Fruit fly (Drosophila melanogaster): ENCODE data around the gene CG1835.

Gene CG1835

DNA sequence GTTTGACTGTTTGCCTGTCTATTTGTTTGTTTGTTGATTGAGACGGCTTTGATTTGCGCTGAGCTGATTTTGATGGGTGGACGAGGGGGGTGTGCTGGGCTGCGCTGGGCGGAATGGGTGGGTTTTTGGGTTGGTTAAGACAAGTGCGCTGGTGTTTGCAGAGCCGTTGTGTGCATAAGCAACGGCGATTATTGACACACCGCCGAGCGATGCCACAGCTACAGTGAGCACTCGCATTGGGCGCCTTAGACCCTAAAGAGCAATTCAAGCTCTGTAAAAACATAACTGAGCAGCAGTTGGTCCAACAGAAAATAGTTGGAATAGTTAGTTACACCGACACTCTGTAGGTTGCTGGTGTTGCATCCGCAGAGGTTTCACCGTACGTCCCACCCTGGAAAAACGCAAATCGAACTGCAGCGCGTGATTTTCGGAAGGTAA, 6.7 kb upstream of the CG1835 start (continued):
- TF ChIP-seq az2 (GFP tag; optimal IDR thresholded peaks at IDR 0.05), result peak; percentile 67
- peak; percentile 46; the same call in 1 of the 2 replicates for TF ChIP-seq bowl (GFP tag; IDR thresholded peaks at IDR 0.05)
- peak; percentile 44 for TF ChIP-seq her (GFP tag; optimal IDR thresholded peaks at IDR 0.05)
- TF ChIP-seq otp (GFP tag; IDR thresholded peaks at IDR 0.05), result peak; percentile 88
- TF ChIP-seq CG31441 (GFP tag; IDR thresholded peaks at IDR 0.05), result peak; percentile 79
- peak; percentile 64 for TF ChIP-seq jing (GFP tag; optimal IDR thresholded peaks at IDR 0.05)
- TF ChIP-seq tup (GFP tag; optimal IDR thresholded peaks at IDR 0.05), result peak; percentile 56
- TF ChIP-seq Bdp1 (GFP tag; optimal IDR thresholded peaks at IDR 0.05), result peak; percentile 66
- TF ChIP-seq knrl (GFP tag; IDR thresholded peaks at IDR 0.05; ENCODE audit: partially characterized antibody), result no peak
- TF ChIP-seq h (optimal IDR thresholded peaks at IDR 0.05), result no peak
- peak; percentile 55 for TF ChIP-seq CG11085 (GFP tag; IDR thresholded peaks at IDR 0.05)
- peak; percentile 65 for TF ChIP-seq CG4328 (GFP tag; optimal IDR thresholded peaks at IDR 0.05)
- no peak for TF ChIP-seq HLH4C (GFP tag; IDR thresholded peaks at IDR 0.05; ENCODE audit: partially characterized antibody)
- no peak for TF ChIP-seq D (optimal IDR thresholded peaks at IDR 0.05)
- peak; percentile 79 for TF ChIP-seq D (GFP tag; optimal IDR thresholded peaks at IDR 0.05)
- peak; percentile 72; the same call in 2 of the 3 replicates for TF ChIP-seq CG7357 (GFP tag; IDR thresholded peaks at IDR 0.05)

DNA sequence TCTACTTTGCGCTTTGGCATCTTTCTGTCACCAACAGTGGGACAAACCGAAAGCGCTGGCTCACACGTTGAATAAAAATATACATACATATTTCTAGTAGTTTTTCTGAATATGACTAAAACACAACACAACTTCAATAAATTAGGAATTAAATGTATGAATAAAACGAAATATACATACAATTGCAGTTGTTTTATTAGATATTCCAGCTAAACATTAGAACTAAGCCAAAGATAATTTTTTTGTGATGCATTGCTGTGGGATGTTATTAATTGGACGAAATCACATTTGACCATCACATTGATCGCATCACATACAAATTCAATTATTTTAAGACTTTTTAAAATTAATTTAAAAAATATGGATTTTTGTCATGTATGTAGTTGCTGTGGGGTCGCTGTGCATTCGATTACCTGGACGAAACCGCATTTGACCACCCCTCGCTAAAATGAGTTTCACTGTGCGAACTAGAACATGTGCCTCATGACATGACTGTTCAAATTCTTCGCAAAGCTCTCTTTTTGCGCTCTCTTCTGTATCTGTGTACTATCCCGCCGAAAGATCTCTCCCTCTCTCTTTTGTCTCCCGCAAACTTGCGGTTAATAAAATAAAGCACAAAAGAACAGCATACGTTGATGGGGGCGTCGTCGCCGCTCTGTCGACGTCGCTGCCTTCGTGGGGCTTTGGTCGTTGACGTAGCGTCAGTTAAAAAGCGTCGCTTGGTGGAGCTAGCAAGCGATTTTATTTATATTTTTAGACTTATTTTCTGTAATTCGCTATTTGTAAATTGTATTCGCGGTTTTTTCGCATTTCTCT, 5.0 kb upstream of the CG1835 start, which contains the start of gene Cyp6v1:
Cyp6v1 (plus strand) TSS at position 588 of the 816 bp plus-strand sequence.
- no peak for TF ChIP-seq CG15514 (GFP tag; optimal IDR thresholded peaks at IDR 0.05)
- TF ChIP-seq ci (GFP tag; IDR thresholded peaks at IDR 0.05), result no peak
- TF ChIP-seq CG10979 (tag; optimal IDR thresholded peaks at IDR 0.05), result no peak
- no peak for TF ChIP-seq eyg (GFP tag; optimal IDR thresholded peaks at IDR 0.05)
- peak; percentile 54 for TF ChIP-seq CG15269 (tag; optimal IDR thresholded peaks at IDR 0.05)
- peak; percentile 0 for TF ChIP-seq CG34376 (GFP tag; optimal IDR thresholded peaks at IDR 0.05)
- peak; percentile 6 for TF ChIP-seq Nf-YB (GFP tag; optimal IDR thresholded peaks at IDR 0.05)
- TF ChIP-seq hkb (optimal IDR thresholded peaks at IDR 0.05), result no peak
- TF ChIP-seq hkb (GFP tag; IDR thresholded peaks at IDR 0.05), result no peak
- no peak for TF ChIP-seq C15 (GFP tag; IDR thresholded peaks at IDR 0.05)
- no peak for TF ChIP-seq pb (GFP tag; optimal IDR thresholded peaks at IDR 0.05)
- no peak for TF ChIP-seq CG4730 (GFP tag; IDR thresholded peaks at IDR 0.05)
- no peak for TF ChIP-seq E2f1 (GFP tag; IDR thresholded peaks at IDR 0.05)
- TF ChIP-seq emc (GFP tag; optimal IDR thresholded peaks at IDR 0.05), result peak; percentile 21
- no peak for TF ChIP-seq CG7987 (GFP tag; optimal IDR thresholded peaks at IDR 0.05)
- peak; percentile 21 for TF ChIP-seq run (tag; optimal IDR thresholded peaks at IDR 0.05)
- TF ChIP-seq knrl (GFP tag; IDR thresholded peaks at IDR 0.05; ENCODE audit: partially characterized antibody), result no peak
- no peak for TF ChIP-seq CG2129 (GFP tag; IDR thresholded peaks at IDR 0.05; ENCODE audit: partially characterized antibody)
- no peak for TF ChIP-seq Bdp1 (GFP tag; optimal IDR thresholded peaks at IDR 0.05)
- TF ChIP-seq CG13894 (tag; optimal IDR thresholded peaks at IDR 0.05), result no peak
- TF ChIP-seq Kr (GFP tag; optimal IDR thresholded peaks at IDR 0.05), result no peak
- no peak for TF ChIP-seq psq (GFP tag; optimal IDR thresholded peaks at IDR 0.05)
- peak; percentile 54 for TF ChIP-seq caup (GFP tag; optimal IDR thresholded peaks at IDR 0.05; ENCODE audit: severe bottlenecking)
- no peak for TF ChIP-seq hbn (GFP tag; IDR thresholded peaks at IDR 0.05; ENCODE audit: partially characterized antibody)
- TF ChIP-seq CG10321 (GFP tag; IDR thresholded peaks at IDR 0.05), result no peak
- TF ChIP-seq chn (GFP tag; optimal IDR thresholded peaks at IDR 0.05), result no peak
- TF ChIP-seq CTCF (GFP tag; optimal IDR thresholded peaks at IDR 0.05), result no peak
- no peak for TF ChIP-seq Deaf1 (tag; optimal IDR thresholded peaks at IDR 0.05)
- no peak for TF ChIP-seq maf-S (GFP tag; optimal IDR thresholded peaks at IDR 0.05)
- TF ChIP-seq dysf (GFP tag; IDR thresholded peaks at IDR 0.05), result peak; percentile 29; the same call in 1 of the 3 replicates
- TF ChIP-seq fru (optimal IDR thresholded peaks at IDR 0.05), result no peak
- TF ChIP-seq CkIIα-i1 (GFP tag; IDR thresholded peaks at IDR 0.05), result no peak
- peak; percentile 33 for TF ChIP-seq Hsf (GFP tag; optimal IDR thresholded peaks at IDR 0.05)
- TF ChIP-seq CG9876 (GFP tag; optimal IDR thresholded peaks at IDR 0.05), result no peak
- no peak for TF ChIP-seq Antp (GFP tag; optimal IDR thresholded peaks at IDR 0.05)
- no peak for TF ChIP-seq ewg (GFP tag; optimal IDR thresholded peaks at IDR 0.05)
- peak; percentile 74 for TF ChIP-seq CG3281 (GFP tag; optimal IDR thresholded peaks at IDR 0.05)
